Worm (Caenorhabditis elegans): ENCODE measurements around the gene C06E4.1.

- TF ChIP-seq nhr-237 (tag; optimal IDR thresholded peaks at IDR 0.05) (no peak), unc-62 (GFP tag; optimal IDR thresholded peaks at IDR 0.05) (no peak), lin-13 (tag; optimal IDR thresholded peaks at IDR 0.05) (no peak), nhr-76 (tag; optimal IDR thresholded peaks at IDR 0.05) (no peak), pha-4 (tag; optimal IDR thresholded peaks at IDR 0.05) (no peak), zip-8 (tag; optimal IDR thresholded peaks at IDR 0.05) (no peak), ztf-11 (tag; optimal IDR thresholded peaks at IDR 0.05) (no peak), unc-39 (tag; optimal IDR thresholded peaks at IDR 0.05) (no peak), blmp-1 (tag; optimal IDR thresholded peaks at IDR 0.05) (no peak), nhr-28 (tag; optimal IDR thresholded peaks at IDR 0.05) (no peak), mls-2 (tag; optimal IDR thresholded peaks at IDR 0.05) (no peak)
Observed at ce11 chrIV:7263137-7263536, 19.9 kb upstream of the C06E4.1 start, which contains the start of gene glb-2.

All from whole organism, mixed stage, embryonic.